Worm (Caenorhabditis elegans) whole organism, mixed stage, embryonic: Measurements from ENCODE around the gene tnc-2.

ENCODE experiments used
- M03D4.4 ChIP-seq: sonication (generic microtip); optimal IDR thresholded peaks from 2 replicates; lab custom pipeline; 2017; ENCODE audit warnings: mild to moderate bottlenecking, missing genetic modification characterization, missing compliant biosample characterization
- bed-3 ChIP-seq: fragments of 200-800 bp; sonication (Bioruptor generic); optimal IDR thresholded peaks from 3 replicates; lab custom pipeline; 2018; ENCODE audit warnings: mild to moderate bottlenecking, missing genetic modification characterization, moderate library complexity, missing compliant biosample characterization
- cnd-1 ChIP-seq: fragments of 200-800 bp; sonication (Bioruptor generic); optimal IDR thresholded peaks from 2 replicates; lab custom pipeline; 2018; ENCODE audit warnings: mild to moderate bottlenecking, missing genetic modification characterization, missing compliant biosample characterization
- elt-1 ChIP-seq: sonication (generic microtip); optimal IDR thresholded peaks from 2 replicates; lab custom pipeline; 2017; ENCODE audit warnings: missing genetic modification characterization, mild to moderate bottlenecking, missing compliant biosample characterization, antibody characterized with exemption, moderate library complexity, borderline replicate concordance; ENCODE audit not compliant: insufficient read depth
- nhr-237 ChIP-seq: fragments of 150-350 bp; optimal IDR thresholded peaks from 2 replicates; lab custom pipeline; 2014; ENCODE audit warnings: missing biosample characterization, missing genetic modification characterization
- nhr-28 ChIP-seq: fragments of 150-350 bp; optimal IDR thresholded peaks from 2 replicates; lab custom pipeline; 2014; ENCODE audit warnings: missing biosample characterization, missing genetic modification characterization
- nhr-76 ChIP-seq: sonication (generic microtip); optimal IDR thresholded peaks from 2 replicates; lab custom pipeline; 2017; ENCODE audit warnings: missing biosample characterization, missing genetic modification characterization
- pha-4 ChIP-seq: fragments of 150-350 bp; optimal IDR thresholded peaks from 2 replicates; lab custom pipeline; 2018; ENCODE audit warnings: missing biosample characterization, missing genetic modification reagents, missing genetic modification characterization
- unc-62 ChIP-seq: fragments of 150-350 bp; optimal IDR thresholded peaks from 2 replicates; lab custom pipeline; 2014; ENCODE audit warnings: missing biosample characterization, missing genetic modification reagents, missing genetic modification characterization
- ztf-11 ChIP-seq: fragments of 150-350 bp; optimal IDR thresholded peaks from 2 replicates; lab custom pipeline; 2014; ENCODE audit warnings: missing biosample characterization, missing genetic modification characterization

DNA sequence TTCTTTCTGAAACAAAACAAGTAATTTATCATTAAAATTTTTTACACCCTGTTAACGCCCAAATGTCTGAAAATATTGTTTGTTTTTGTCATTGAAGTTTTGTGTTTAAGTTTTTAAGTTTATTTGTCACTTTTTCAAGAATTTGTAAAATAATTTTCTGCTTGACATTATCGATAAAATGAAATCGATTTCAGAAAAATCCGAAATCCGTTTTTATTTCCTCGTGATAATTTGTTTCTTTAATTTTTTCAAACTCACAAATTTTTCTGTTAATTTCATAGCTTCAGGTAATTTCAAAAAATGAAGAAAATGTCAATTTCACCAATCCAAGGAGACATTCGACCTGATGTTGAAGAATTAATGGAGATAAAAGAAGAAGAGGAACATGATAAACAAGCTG lies 29.3 kb downstream of the tnc-2 start, which contains the start of gene ZK666.12:
- TF ChIP-seq unc-62 (GFP tag; lab: Kevin White, UChicago) = no peak
- no peak for TF ChIP-seq cnd-1 (tag; lab: Kevin White, UChicago)
- TF ChIP-seq nhr-28 (tag; lab: Kevin White, UChicago) = no peak
- no peak for TF ChIP-seq pha-4 (tag; lab: Kevin White, UChicago)
- TF ChIP-seq nhr-76 (tag; lab: Kevin White, UChicago) = no peak
- TF ChIP-seq nhr-237 (tag; lab: Kevin White, UChicago) = no peak
- no peak for TF ChIP-seq M03D4.4 (tag; lab: Kevin White, UChicago)
- TF ChIP-seq ztf-11 = no peak
- TF ChIP-seq elt-1 = no peak
- no peak for TF ChIP-seq bed-3 (GFP tag; lab: Kevin White, UChicago)
